Worm (Caenorhabditis elegans): ENCODE data around the gene efl-3.
"Not testable (repeated sequence)": the region's sequence is repeated elsewhere in the genome, so short reads cannot be mapped to it uniquely, and the experiment has no call there.

Gene efl-3

DNA sequence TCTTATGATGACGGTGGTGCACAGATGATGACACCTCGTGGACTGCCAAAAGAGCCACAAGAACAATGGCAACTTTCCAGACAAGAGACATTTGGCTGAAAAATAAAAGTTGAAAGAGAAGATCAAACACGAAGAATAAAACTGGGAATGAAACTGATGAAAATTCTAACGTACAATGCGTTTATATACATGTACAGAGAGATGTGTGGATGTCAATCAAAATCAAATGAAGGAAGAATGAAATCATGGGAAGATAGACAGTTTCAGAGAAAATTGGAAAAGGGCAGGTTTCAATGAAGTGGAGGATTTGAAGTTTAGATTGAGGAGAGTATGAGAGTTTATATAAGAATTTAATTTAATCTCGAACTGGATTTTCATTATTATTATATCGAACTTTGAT is 13.4 kb upstream of the efl-3 start, which contains the start of gene dod-23:
TSS of gene dod-23 (minus strand) at position 101 of the 400 bp plus-strand sequence.
- TF ChIP-seq dao-5 (tag; optimal IDR thresholded peaks at IDR 0.05) (no peak), W03F9.2 (tag; optimal IDR thresholded peaks at IDR 0.05) (no peak), him-1 (tag; optimal IDR thresholded peaks at IDR 0.05) (no peak)

DNA sequence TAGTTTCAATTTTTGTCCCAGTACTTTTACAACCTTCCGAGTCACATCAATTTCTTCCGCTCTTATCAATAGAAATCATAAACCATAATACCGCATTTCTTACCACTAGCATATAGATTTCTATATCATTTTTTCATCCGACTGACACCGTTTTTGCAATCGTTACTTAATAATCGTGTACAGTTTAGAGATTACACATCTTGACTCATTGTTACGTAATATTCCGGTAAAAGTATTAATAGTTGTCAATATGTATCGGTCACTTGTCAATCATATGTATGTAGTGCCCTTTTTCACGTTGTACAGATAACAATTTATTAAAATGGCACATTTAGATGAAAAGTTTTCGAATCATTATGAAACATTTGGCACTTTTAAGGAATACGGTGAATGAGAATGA is 12.5 kb upstream of the efl-3 start:
- TF ChIP-seq him-1 (tag; optimal IDR thresholded peaks at IDR 0.05), result no peak

DNA sequence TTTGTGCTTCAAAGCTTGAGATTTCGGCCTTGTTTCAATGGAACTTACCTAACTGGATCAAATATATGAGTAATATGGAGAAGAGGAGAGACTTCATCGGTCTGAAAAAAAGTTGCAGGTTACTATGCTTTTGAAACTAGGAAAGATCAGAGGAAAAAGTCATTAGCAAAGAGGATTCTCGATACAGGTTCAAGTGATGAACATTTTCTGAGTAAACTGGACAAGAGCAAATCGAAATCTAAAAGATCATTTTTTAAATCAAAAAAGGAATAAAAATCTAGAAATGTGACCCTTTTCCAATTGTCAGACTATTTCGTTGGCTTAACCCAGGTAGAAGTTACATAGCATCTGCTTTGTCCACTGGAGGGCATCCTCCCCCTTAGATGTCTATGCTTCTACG is 7.7 kb upstream of the efl-3 start, which contains the start of gene skpo-1:
TSS of gene skpo-1 (minus strand) at position 101 of the 400 bp plus-strand sequence.
- no peak for TF ChIP-seq W03F9.2 (tag; optimal IDR thresholded peaks at IDR 0.05)
- no peak for TF ChIP-seq him-1 (tag; optimal IDR thresholded peaks at IDR 0.05)
- no peak for TF ChIP-seq dao-5 (tag; optimal IDR thresholded peaks at IDR 0.05)

DNA sequence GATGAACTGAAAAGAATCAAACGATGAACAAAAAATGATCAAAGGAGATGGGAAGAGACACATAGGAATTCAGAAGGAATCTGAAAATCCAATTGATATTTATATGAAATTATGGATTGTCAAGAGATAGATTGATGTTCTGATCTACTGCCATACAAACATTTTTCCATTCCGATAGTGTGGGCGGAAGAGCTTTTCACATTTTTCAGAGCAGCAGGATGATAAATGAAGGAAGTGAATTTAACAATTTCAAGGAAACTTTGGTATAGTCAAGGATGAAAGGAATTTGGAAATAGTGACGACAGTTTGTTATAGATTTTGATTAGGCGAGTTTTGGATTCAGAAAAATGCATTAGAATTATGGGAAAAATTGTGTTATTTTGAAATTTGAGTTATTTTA is 7.2 kb upstream of the efl-3 start, which contains the start of gene ubc-24:
TSS of gene ubc-24 (plus strand) at position 301 of the 400 bp plus-strand sequence.
- TF ChIP-seq W03F9.2 (tag; optimal IDR thresholded peaks at IDR 0.05) (no peak), dao-5 (tag; optimal IDR thresholded peaks at IDR 0.05) (no peak), him-1 (tag; optimal IDR thresholded peaks at IDR 0.05) (no peak)

DNA sequence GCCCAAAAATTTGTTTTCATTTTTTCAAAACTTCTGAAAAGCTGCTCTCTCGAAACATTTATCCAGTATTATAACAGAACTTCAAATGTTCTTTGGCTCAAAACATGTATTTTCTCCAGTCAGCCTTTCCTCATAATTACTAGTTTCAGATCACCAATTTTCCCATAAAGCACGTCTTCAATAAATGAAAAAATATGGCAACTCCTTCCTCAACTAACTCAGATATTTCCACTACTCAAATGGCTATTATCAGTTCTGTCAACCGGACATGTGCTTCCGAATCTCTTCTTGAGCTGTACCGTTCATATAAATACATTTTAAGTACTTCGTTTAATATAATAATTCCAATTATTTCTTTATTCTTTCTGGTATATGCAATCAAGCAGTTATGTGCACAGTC is 5.0 kb upstream of the efl-3 start, which contains the start of gene sra-13:
TSS of gene sra-13 (plus strand) at position 195 of the 400 bp plus-strand sequence.
- TF ChIP-seq him-1 (tag; optimal IDR thresholded peaks at IDR 0.05) (no peak), W03F9.2 (tag; optimal IDR thresholded peaks at IDR 0.05) (no peak), dao-5 (tag; optimal IDR thresholded peaks at IDR 0.05) (no peak)

DNA sequence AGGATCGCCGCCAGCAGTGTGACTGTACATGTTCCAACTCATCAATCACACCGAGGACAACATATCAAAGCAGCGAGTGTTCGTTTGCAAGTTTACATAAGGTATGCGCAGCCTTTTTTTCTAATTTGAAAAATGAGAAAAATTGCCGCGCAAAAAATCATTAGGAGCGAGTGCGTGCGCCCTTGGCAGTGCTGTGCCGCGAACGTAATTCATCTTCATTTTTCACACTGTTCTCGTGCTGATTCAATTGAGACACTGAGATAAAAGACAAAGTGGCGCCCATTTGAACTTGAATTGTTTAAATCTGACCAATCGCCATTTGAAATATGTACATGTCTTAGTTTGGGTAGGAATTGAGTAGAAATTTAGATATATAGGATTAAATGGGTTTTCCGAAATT is 2.9 kb upstream of the efl-3 start:
- TF ChIP-seq dao-5 (tag; optimal IDR thresholded peaks at IDR 0.05), result no peak
- TF ChIP-seq W03F9.2 (tag; optimal IDR thresholded peaks at IDR 0.05), result no peak
- no peak for TF ChIP-seq him-1 (tag; optimal IDR thresholded peaks at IDR 0.05)

DNA sequence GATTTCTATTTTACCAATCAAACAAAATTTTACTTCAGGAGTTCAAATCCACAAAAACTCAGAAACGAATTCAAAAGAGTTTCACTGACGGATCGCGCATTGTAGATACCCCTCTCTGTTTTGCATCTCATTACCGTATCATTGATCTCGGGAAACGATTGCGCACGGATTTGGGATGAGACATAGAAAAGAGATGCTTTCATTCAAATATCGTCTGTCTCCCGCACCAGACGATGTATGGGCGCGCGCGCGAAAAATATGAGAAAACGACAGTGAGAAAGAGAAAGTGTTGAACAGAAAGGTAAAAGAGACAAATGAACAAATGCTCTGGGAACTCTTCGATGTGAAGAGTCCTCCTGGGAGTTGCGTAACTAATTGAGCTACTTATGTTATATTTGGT is 1.5 kb upstream of the efl-3 start:
- TF ChIP-seq dao-5 (tag; optimal IDR thresholded peaks at IDR 0.05), result no peak
- TF ChIP-seq him-1 (tag; optimal IDR thresholded peaks at IDR 0.05), result no peak
- TF ChIP-seq W03F9.2 (tag; optimal IDR thresholded peaks at IDR 0.05), result no peak

DNA sequence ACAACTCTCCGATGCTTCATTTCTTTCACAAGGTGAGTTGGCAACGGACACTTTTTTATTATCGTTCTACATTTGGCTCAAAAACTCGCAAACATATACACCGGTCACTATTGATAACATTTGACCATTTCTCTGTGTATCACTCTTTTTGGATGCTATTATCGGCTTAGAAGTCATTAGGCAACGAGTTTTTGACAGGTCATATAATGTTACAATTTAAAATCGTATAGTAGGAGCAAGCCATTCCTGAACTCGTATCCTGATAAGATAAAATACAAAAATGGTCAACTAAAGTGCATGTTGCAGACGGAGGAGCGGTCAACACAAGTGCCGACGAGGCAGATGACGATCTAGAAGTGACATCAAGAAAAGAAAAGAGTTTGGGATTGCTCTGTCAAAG is 464 bp downstream of the efl-3 start:
- no peak for TF ChIP-seq W03F9.2 (tag; optimal IDR thresholded peaks at IDR 0.05)
- no peak for TF ChIP-seq him-1 (tag; optimal IDR thresholded peaks at IDR 0.05)
- no peak for TF ChIP-seq dao-5 (tag; optimal IDR thresholded peaks at IDR 0.05)

DNA sequence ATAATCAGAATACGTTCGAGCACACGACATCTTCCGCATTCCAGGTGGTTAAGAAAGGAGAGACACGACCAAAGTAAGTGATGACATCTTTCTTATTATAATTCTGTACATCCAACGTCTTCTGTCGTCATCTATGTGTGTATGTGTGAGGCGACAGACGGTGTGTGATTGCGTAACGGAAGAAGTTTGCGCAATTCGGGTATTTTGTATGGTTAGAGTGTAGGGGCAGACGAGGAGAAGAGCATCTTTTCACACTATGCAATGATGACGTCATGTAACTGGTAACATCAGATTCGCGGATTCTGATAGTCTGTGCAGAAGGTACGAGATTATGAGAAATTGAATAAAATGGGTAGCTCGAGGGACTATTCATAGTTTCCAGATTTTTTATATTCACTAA is 2.6 kb downstream of the efl-3 start:
- TF ChIP-seq dao-5 (tag; optimal IDR thresholded peaks at IDR 0.05) (no peak), W03F9.2 (tag; optimal IDR thresholded peaks at IDR 0.05) (no peak), him-1 (tag; optimal IDR thresholded peaks at IDR 0.05) (no peak)

DNA sequence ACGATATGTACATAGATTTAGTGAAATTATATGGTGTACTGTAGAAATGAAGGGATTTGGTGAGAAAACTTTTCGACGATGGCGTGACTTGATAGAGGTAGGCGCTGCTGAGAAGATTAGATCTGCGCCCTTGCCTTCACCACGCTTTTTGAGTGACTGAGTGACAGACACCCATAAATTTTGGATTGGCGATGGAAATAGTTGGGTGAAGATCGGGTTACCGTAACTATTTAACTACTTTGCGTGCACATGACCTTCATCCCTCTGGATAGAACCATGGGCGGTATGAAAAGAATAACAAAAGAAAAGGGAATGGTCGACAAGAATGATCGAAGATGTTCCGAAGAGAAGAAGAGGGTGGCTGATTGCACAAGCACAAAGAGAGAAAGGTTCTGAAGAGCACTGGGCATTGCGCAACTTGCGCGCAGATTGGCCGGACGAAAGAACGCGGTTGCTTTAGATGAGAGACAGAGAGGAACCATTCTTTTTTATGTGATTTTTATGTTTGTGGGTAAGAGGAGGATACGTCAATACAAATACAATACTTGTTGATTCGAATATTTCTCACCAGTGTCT is 3.1 kb downstream of the efl-3 start:
- TF ChIP-seq him-1 (tag; optimal IDR thresholded peaks at IDR 0.05) (no peak), W03F9.2 (tag; optimal IDR thresholded peaks at IDR 0.05) (no peak), dao-5 (tag; optimal IDR thresholded peaks at IDR 0.05) (no peak)

DNA sequence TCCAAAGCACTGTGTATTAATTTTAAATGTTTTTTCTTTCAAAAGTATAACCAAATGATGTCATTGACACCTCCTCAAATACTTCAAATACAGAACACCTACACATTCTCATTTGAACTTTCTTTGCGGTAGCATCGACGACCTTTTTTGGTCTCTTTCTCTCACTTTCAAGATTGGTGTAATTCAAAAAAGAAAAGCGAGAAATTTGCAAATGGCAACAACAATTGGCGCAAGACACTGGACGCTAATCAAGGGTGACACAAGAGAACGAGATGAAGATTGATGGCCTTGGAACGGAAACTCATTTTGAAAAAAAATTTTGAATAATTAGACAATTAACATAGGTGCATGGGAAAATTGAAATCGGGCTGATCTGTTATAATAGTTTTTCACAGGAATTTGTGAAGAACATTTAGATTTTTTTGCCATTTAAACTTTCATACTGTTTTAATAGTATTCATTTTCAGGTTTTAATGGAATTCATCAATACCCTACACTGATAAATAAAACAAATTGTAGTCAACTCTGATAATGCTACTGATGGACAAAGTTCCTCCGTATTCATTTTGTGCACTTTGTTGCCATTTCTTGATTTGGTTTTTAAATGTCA is 4.7 kb downstream of the efl-3 start, which contains the start of gene fdgt-2:
TSS of gene fdgt-2 (plus strand) at position 560 of the 610 bp plus-strand sequence.
- no peak for TF ChIP-seq W03F9.2 (tag; optimal IDR thresholded peaks at IDR 0.05)
- no peak for TF ChIP-seq dao-5 (tag; optimal IDR thresholded peaks at IDR 0.05)
- no peak for TF ChIP-seq him-1 (tag; optimal IDR thresholded peaks at IDR 0.05)

DNA sequence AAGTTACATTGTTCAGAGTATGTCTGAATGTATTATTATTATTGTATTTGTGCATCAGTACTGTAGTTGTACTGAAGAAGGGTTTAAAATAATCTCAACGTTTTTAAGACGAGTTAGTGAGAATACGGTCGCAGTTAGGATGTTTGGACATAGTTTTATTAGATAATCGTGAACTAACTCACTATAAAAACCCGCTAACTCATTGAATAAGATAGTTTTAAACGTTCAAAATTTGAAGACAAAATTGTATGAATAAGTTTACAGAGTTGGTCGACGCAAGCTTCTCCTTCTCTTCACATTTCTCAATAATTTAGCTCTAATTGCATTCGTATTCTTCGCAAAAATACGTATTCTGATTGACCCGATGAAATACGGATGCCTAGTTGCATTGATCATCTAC is 6.5 kb downstream of the efl-3 start:
- TF ChIP-seq him-1 (tag; optimal IDR thresholded peaks at IDR 0.05), result no peak
- no peak for TF ChIP-seq W03F9.2 (tag; optimal IDR thresholded peaks at IDR 0.05)
- no peak for TF ChIP-seq dao-5 (tag; optimal IDR thresholded peaks at IDR 0.05)

DNA sequence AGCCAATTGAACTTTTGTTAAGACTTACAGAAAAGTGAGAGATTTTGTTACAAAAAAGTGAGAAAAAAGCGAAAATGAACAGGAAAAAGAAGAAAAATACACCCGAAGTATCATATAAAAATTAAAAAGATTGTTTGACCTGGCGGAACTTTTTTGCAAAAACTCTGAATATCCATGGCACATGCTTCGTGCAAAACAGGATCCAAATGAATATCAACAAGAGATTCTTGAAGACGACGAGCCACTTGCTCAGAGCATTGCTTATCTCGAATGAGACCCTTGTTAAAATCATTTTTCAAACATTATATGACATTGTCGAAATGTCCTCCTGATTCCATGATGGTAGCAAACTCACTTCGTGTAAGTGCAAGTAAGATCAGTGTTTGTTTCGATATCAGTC is 7.3 kb downstream of the efl-3 start, which contains the start of gene F14E5.8:
TSS of gene F14E5.8 (plus strand) at position 301 of the 400 bp plus-strand sequence.
- TF ChIP-seq W03F9.2, him-1, dao-5 (tag; optimal IDR thresholded peaks at IDR 0.05): not testable (repeated sequence)

DNA sequence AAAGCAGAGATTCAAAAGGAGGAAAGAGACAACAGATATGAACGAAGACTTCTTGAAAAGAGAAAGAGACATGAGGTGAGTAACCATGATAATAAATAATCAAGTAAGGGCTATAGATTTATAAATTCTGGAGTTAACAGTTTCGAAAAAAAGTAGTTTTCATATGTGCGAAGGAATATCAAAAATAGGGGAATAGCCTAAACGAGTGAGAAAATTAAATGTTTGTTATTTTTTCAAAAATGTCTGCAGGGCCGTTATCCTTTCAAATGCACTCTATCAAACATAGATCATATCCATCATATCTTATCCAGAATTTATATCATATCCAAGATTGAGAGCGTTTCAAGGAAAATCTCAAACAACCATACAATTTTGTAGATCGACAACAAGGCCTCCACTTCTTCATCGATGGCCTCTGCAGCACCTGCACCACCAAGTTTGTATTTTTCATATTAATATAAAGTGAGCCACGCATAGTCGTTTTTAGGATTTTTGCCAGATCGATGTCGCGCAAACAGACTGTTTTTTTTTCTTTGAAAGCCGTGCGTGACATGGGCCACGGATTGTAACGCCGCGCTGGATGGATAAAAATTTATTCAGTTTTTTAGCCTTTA is 8.4 kb downstream of the efl-3 start:
- no peak for TF ChIP-seq him-1 (tag; optimal IDR thresholded peaks at IDR 0.05)
- TF ChIP-seq dao-5 (tag; optimal IDR thresholded peaks at IDR 0.05), result no peak
- TF ChIP-seq W03F9.2 (tag; optimal IDR thresholded peaks at IDR 0.05), result no peak

DNA sequence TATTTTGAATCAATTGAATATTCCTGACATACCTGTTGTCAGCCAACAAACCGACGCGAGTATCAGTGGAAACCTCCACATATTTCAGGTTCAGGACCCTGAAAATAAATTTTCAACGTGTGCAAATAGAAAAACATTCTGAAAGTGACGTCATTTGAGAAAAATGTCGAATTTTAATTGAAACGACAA is 16.2 kb downstream of the efl-3 start, which contains the start of gene F14E5.2:
TSS of gene F14E5.2 (minus strand) at position 101 of the 189 bp plus-strand sequence.
- TF ChIP-seq dao-5 (tag; optimal IDR thresholded peaks at IDR 0.05), result no peak
- TF ChIP-seq W03F9.2 (tag; optimal IDR thresholded peaks at IDR 0.05), result no peak
- TF ChIP-seq him-1 (tag; optimal IDR thresholded peaks at IDR 0.05), result no peak

Measured in whole organism, L4/young adult.